Worm (Caenorhabditis elegans) whole organism, late embryonic: ENCODE results near the gene lmp-2.

ENCODE experiments used
- K02D7.2 ChIP-seq: sonication (generic microtip); optimal IDR thresholded peaks from 2 replicates; lab custom pipeline; 2017; ENCODE audit warnings: mild to moderate bottlenecking, missing genetic modification characterization, missing compliant biosample characterization
- ceh-45 ChIP-seq: fragments of 200-800 bp; sonication (Bioruptor generic); IDR thresholded peaks from 2 replicates; pipeline ENCODE4 v1.3.6; 2022; ENCODE audit warnings: missing genetic modification reagents, missing genetic modification characterization, missing compliant biosample characterization
- ceh-48 ChIP-seq: sonication (generic microtip); optimal IDR thresholded peaks from 2 replicates; lab custom pipeline; 2016; ENCODE audit warnings: missing genetic modification characterization, inconsistent platforms, missing compliant biosample characterization
- dve-1 ChIP-seq: sonication (generic microtip); optimal IDR thresholded peaks from 2 replicates; lab custom pipeline; 2017; ENCODE audit warnings: antibody characterized with exemption, mild to moderate bottlenecking, missing genetic modification characterization, missing compliant biosample characterization
- gmeb-2 ChIP-seq: sonication (generic microtip); optimal IDR thresholded peaks from 2 replicates; lab custom pipeline; 2016; ENCODE audit warnings: missing genetic modification characterization, inconsistent platforms, missing compliant biosample characterization
- hlh-6 ChIP-seq: sonication (generic microtip); optimal IDR thresholded peaks from 2 replicates; lab custom pipeline; 2016; ENCODE audit warnings: missing genotype, missing genetic modification characterization, missing compliant biosample characterization
- zip-5 ChIP-seq: sonication (generic microtip); optimal IDR thresholded peaks from 2 replicates; lab custom pipeline; 2016; ENCODE audit warnings: missing genetic modification characterization, missing compliant biosample characterization

ce11 chrX:1119305-1119704 lies 6.1 kb upstream of the lmp-2 start, which contains the start of gene C05D9.7:
- no peak for TF ChIP-seq ceh-48
- TF ChIP-seq hlh-6 (tag; lab: Kevin White, UChicago) = no peak
- no peak for TF ChIP-seq gmeb-2
- no peak for TF ChIP-seq K02D7.2 (tag; lab: Kevin White, UChicago)
- no peak for TF ChIP-seq ceh-45
- no peak for TF ChIP-seq dve-1 (tag; lab: Kevin White, UChicago)
- TF ChIP-seq zip-5 = no peak
